Worm (Caenorhabditis elegans) whole organism, L1 larva: ENCODE data around the gene Y39G8B.1.

Experiments used
- ets-5 ChIP-seq: fragments of 200-800 bp; sonication (Bioruptor generic); IDR thresholded peaks from 2 replicates; pipeline ENCODE4 v1.3.6; 2022; ENCODE audit warnings: missing genetic modification characterization, missing compliant biosample characterization
- nhr-76 ChIP-seq: sonication (generic microtip); optimal IDR thresholded peaks from 2 replicates; lab custom pipeline; 2017; ENCODE audit warnings: missing biosample characterization, missing genetic modification characterization
- pqm-1 ChIP-seq: sonication (generic microtip); optimal IDR thresholded peaks from 3 replicates; lab custom pipeline; 2017; ENCODE audit warnings: missing biosample characterization, missing genetic modification characterization
- sptf-1 ChIP-seq: fragments of 150-350 bp; optimal IDR thresholded peaks from 2 replicates; lab custom pipeline; 2014; ENCODE audit warnings: missing biosample characterization, missing genetic modification characterization
- ztf-11 ChIP-seq, 2 experiments: sonication (generic microtip); optimal IDR thresholded peaks; 2 replicates each; lab custom pipeline; 2016 to 2017; ENCODE audit warnings: missing genetic modification characterization in 2 of 2, missing biosample characterization in 1 of 2, missing compliant biosample characterization in 1 of 2

- TF ChIP-seq ztf-11 (tag; optimal IDR thresholded peaks at IDR 0.05; lab: Kevin White, UChicago) (no peak), pqm-1 (tag; lab: Kevin White, UChicago) (no peak), nhr-76 (tag; lab: Kevin White, UChicago) (no peak), sptf-1 (tag; lab: Kevin White, UChicago) (no peak), ets-5 (GFP tag; lab: Robert Waterston, UW) (no peak)
Observed at ce11 chrII:13982247-13982646, 8.6 kb upstream of the Y39G8B.1 start.
